Worm (Caenorhabditis elegans) whole organism, young adult: ENCODE data around the gene vha-11.

Experiments used
- F57A8.1 ChIP-seq: fragments of 200-800 bp; sonication (Bioruptor generic); optimal IDR thresholded peaks from 2 replicates; lab custom pipeline; 2018; ENCODE audit warnings: mild to moderate bottlenecking, missing genetic modification characterization, moderate library complexity, missing compliant biosample characterization
- F57C9.4 ChIP-seq: sonication (generic microtip); optimal IDR thresholded peaks from 2 replicates; lab custom pipeline; 2017; ENCODE audit warnings: mild to moderate bottlenecking, missing genetic modification characterization, missing compliant biosample characterization
- Y67H2A.10 ChIP-seq: fragments of 200-800 bp; sonication (Bioruptor generic); conservative IDR thresholded peaks from 2 replicates; pipeline ENCODE4 v1.3.6; 2022; ENCODE audit warnings: missing genetic modification reagents, missing genetic modification characterization, missing compliant biosample characterization
- ama-1 ChIP-seq, 3 experiments: fragments of 150-350 bp in 1 of 3; sonication (generic microtip) in 2 of 3; optimal IDR thresholded peaks; 2 replicates each; lab custom pipeline; 2014 to 2018; ENCODE audit warnings: missing biosample characterization in 2 of 3, missing genetic modification characterization in 2 of 3, missing genetic modification reagents in 2 of 3
- bed-1 ChIP-seq: fragments of 200-800 bp; sonication (Bioruptor generic); IDR thresholded peaks from 2 replicates; pipeline ENCODE4 v1.3.6; 2022; ENCODE audit warnings: missing genetic modification reagents, missing genetic modification characterization, missing compliant biosample characterization
- cebp-2 ChIP-seq: fragments of 200-800 bp; sonication (Bioruptor generic); IDR thresholded peaks from 2 replicates; pipeline ENCODE4 v1.3.6; 2022; ENCODE audit warnings: missing genetic modification characterization, missing compliant biosample characterization
- hsf-1 ChIP-seq: fragments of 200-800 bp; sonication (Bioruptor generic); IDR thresholded peaks from 2 replicates; pipeline ENCODE4 v1.3.6; 2022; ENCODE audit warnings: missing genetic modification reagents, missing genetic modification characterization, missing compliant biosample characterization
- lin-40 ChIP-seq: sonication (generic microtip); optimal IDR thresholded peaks from 2 replicates; lab custom pipeline; 2016; ENCODE audit warnings: missing genetic modification characterization, mild to moderate bottlenecking, missing compliant biosample characterization, missing genotype, missing genetic modification reagents
- rcor-1 ChIP-seq: fragments of 200-800 bp; sonication (Bioruptor generic); IDR thresholded peaks from 2 replicates; pipeline ENCODE4 v1.3.6; 2022; ENCODE audit warnings: missing genetic modification reagents, missing genetic modification characterization, missing compliant biosample characterization
- unc-62 ChIP-seq: fragments of 150-350 bp; optimal IDR thresholded peaks from 2 replicates; lab custom pipeline; 2014; ENCODE audit warnings: missing biosample characterization, missing genetic modification reagents, missing genetic modification characterization
- ztf-22 ChIP-seq: fragments of 200-800 bp; sonication (Bioruptor generic); optimal IDR thresholded peaks from 2 replicates; lab custom pipeline; 2018; ENCODE audit warnings: mild to moderate bottlenecking, missing genetic modification characterization, moderate library complexity, missing compliant biosample characterization

- TF ChIP-seq Y67H2A.10 (GFP tag; lab: Robert Waterston, UW) (no peak), hsf-1 (no peak), lin-40 (tag; lab: Kevin White, UChicago) (no peak), F57A8.1 (GFP tag; lab: Kevin White, UChicago) (no peak), unc-62 (GFP tag; lab: Kevin White, UChicago) (no peak), ama-1 (optimal IDR thresholded peaks at IDR 0.05; lab: Kevin White, UChicago) (no peak), ama-1 (GFP tag; optimal IDR thresholded peaks at IDR 0.05; lab: Kevin White, UChicago) (no peak), rcor-1 (GFP tag; lab: Robert Waterston, UW) (no peak), bed-1 (no peak), F57C9.4 (tag; lab: Kevin White, UChicago) (no peak), ztf-22 (GFP tag; lab: Kevin White, UChicago) (no peak), cebp-2 (GFP tag; lab: Robert Waterston, UW) (no peak)
These were observed 50.8 kb downstream of the vha-11 start, which contains the start of gene famp-1 for ce11 chrIV:2263564-2263963.
